Worm (Caenorhabditis elegans) whole organism, early embryonic: ENCODE measurements around the gene rad-54.L2.

ENCODE experiments used
- ama-1 ChIP-seq: fragments of 150-350 bp; optimal IDR thresholded peaks from 2 replicates; lab custom pipeline; 2014
- pes-1 ChIP-seq: fragments of 200-800 bp; sonication (Bioruptor generic); IDR thresholded peaks from 2 replicates; pipeline ENCODE4 v1.3.6; 2022; ENCODE audit warnings: missing genetic modification reagents, missing genetic modification characterization, missing compliant biosample characterization
- tbx-11 ChIP-seq: fragments of 200-800 bp; sonication (Bioruptor generic); IDR thresholded peaks from 2 replicates; pipeline ENCODE4 v1.3.6; 2022; ENCODE audit warnings: missing genetic modification characterization, missing compliant biosample characterization
- tbx-37 ChIP-seq: fragments of 200-800 bp; sonication (Bioruptor generic); conservative IDR thresholded peaks from 2 replicates; pipeline ENCODE4 v1.3.6; 2022; ENCODE audit warnings: missing genetic modification reagents, missing genetic modification characterization, missing compliant biosample characterization
- tra-4 ChIP-seq: sonication (generic microtip); optimal IDR thresholded peaks from 2 replicates; lab custom pipeline; 2017; ENCODE audit warnings: missing genetic modification characterization, missing compliant biosample characterization

DNA sequence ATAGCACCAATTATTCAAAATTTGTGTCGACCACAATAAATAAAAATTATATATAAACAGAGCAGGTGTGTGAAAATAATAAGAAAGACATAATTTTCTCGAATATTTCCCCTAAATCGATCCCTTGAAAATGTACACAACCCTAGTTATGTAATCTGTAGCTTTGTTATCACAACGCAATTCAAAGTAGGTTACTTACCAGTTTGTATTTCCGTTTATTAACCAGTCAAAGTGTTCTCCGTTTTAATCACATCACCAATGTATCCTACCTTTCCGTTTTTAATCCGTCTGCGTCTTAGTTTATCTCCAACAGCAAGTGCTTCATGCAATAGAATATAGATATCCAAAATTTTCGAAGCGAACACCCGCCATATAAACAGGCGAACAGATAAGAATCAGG lies 40.6 kb upstream of the rad-54.L2 start:
- TF ChIP-seq pes-1 (GFP tag; lab: Robert Waterston, UW) = no peak
- no peak for TF ChIP-seq tbx-11 (GFP tag; lab: Robert Waterston, UW)
- TF ChIP-seq tra-4 = no peak
- no peak for TF ChIP-seq tbx-37
- TF ChIP-seq ama-1 (lab: Kevin White, UChicago) = no peak
